Fruit fly (Drosophila melanogaster): Measurements from ENCODE around the gene CG5567.

Gene CG5567

dm6 chr3L:17804511-17804910 lies 38.8 kb downstream of the CG5567 start, which contains the start of gene ais:
Gene ais (minus strand): TSS chr3L:17804715.
- TF ChIP-seq chinmo (GFP tag; IDR thresholded peaks at IDR 0.05; ENCODE audit: partially characterized antibody) (0 out of 4 replicates have a peak, but pooled peaks have one; percentile 30), YL-1 (GFP tag; optimal IDR thresholded peaks at IDR 0.05) (peak; percentile 41), Lim3 (GFP tag; IDR thresholded peaks at IDR 0.05) (no peak), CG13424 (tag; optimal IDR thresholded peaks at IDR 0.05) (peak; percentile 32), CG31441 (GFP tag; IDR thresholded peaks at IDR 0.05) (no peak), cwo (GFP tag; optimal IDR thresholded peaks at IDR 0.05) (peak; percentile 81), Chrac-16 (GFP tag; optimal IDR thresholded peaks at IDR 0.05) (no peak), pfk (GFP tag; optimal IDR thresholded peaks at IDR 0.05) (no peak), unpg (GFP tag; optimal IDR thresholded peaks at IDR 0.05) (peak; percentile 39), Ets65A (GFP tag) (no peak), maf-S (GFP tag; optimal IDR thresholded peaks at IDR 0.05) (no peak), lola (GFP tag; optimal IDR thresholded peaks at IDR 0.05) (no peak), al (GFP tag; IDR thresholded peaks at IDR 0.05) (no peak), Fer2 (tag; optimal IDR thresholded peaks at IDR 0.05) (no peak), CG32772 (GFP tag; IDR thresholded peaks at IDR 0.05) (no peak), CG12659 (GFP tag; optimal IDR thresholded peaks at IDR 0.05) (peak; percentile 20), sens (GFP tag) (peak; percentile 61), CG10321 (GFP tag; IDR thresholded peaks at IDR 0.05) (no peak), CG1832 (GFP tag; optimal IDR thresholded peaks at IDR 0.05) (no peak), CG6689 (GFP tag; IDR thresholded peaks at IDR 0.05) (no peak), MBD-R2 (GFP tag; IDR thresholded peaks at IDR 0.05) (peak; percentile 53), Hmr (GFP tag; optimal IDR thresholded peaks at IDR 0.05) (peak; percentile 11), stwl (tag; optimal IDR thresholded peaks at IDR 0.05) (peak; percentile 63), CG6854 (GFP tag; optimal IDR thresholded peaks at IDR 0.05) (no peak), CG2120 (GFP tag; optimal IDR thresholded peaks at IDR 0.05) (peak; percentile 50), yki (optimal IDR thresholded peaks at IDR 0.05) (no peak), CG8359 (GFP tag; optimal IDR thresholded peaks at IDR 0.05; ENCODE audit: borderline replicate concordance) (no peak), chm (GFP tag; IDR thresholded peaks at IDR 0.05) (peak; percentile 39; the same call in 1 of the 2 replicates), grn (GFP tag; optimal IDR thresholded peaks at IDR 0.05) (no peak), da (GFP tag; optimal IDR thresholded peaks at IDR 0.05) (no peak), jing (GFP tag; optimal IDR thresholded peaks at IDR 0.05) (no peak), CG8290 (GFP tag; optimal IDR thresholded peaks at IDR 0.05) (no peak), CG8290 (tag; optimal IDR thresholded peaks at IDR 0.05) (peak in 1 of 2 experiments; percentile 56), sug (tag; optimal IDR thresholded peaks at IDR 0.05) (peak; percentile 45), E2f1 (GFP tag; IDR thresholded peaks at IDR 0.05) (no peak), lilli (GFP tag; optimal IDR thresholded peaks at IDR 0.05) (peak; percentile 54), CG30431 (GFP tag; optimal IDR thresholded peaks at IDR 0.05) (no peak), CG9817 (tag; optimal IDR thresholded peaks at IDR 0.05) (peak; percentile 22), zfh2 (GFP tag; optimal IDR thresholded peaks at IDR 0.05) (peak; percentile 11), Trl (optimal IDR thresholded peaks at IDR 0.05) (no peak), Trl (GFP tag; optimal IDR thresholded peaks at IDR 0.05) (no peak), NC2α (GFP tag; optimal IDR thresholded peaks at IDR 0.05) (no peak), CG5953 (GFP tag; IDR thresholded peaks at IDR 0.05) (no peak), ems (GFP tag; optimal IDR thresholded peaks at IDR 0.05) (no peak), CG12071 (GFP tag; optimal IDR thresholded peaks at IDR 0.05) (no peak), bcd (GFP tag; optimal IDR thresholded peaks at IDR 0.05) (no peak), p53 (GFP tag; optimal IDR thresholded peaks at IDR 0.05) (no peak), hth (optimal IDR thresholded peaks at IDR 0.05) (no peak), HHEX (GFP tag; optimal IDR thresholded peaks at IDR 0.05) (no peak), NfI (GFP tag; optimal IDR thresholded peaks at IDR 0.05) (peak; percentile 10), CG11695 (GFP tag; IDR thresholded peaks at IDR 0.05) (no peak), CG1603 (tag; optimal IDR thresholded peaks at IDR 0.05) (peak; percentile 53), zen (tag; optimal IDR thresholded peaks at IDR 0.05) (peak; percentile 4)
